Fruit fly (Drosophila melanogaster) whole organism, embryonic: ENCODE results near the gene CG11085.

Experiments used
- Ada2b ChIP-seq: fragments of 200-800 bp; sonication (Bioruptor generic); IDR thresholded peaks from 2 replicates; pipeline ENCODE4 v1.3.6; 2022; ENCODE audit warnings: missing biosample characterization, missing genetic modification characterization
- CG10321 ChIP-seq: fragments of 200-800 bp; sonication (Bioruptor generic); IDR thresholded peaks from 2 replicates; pipeline ENCODE4 v1.3.6; 2022; ENCODE audit warnings: missing biosample characterization, missing genetic modification characterization
- CG10462 ChIP-seq: fragments of 200-800 bp; sonication (Bioruptor generic); optimal IDR thresholded peaks from 2 replicates; lab custom pipeline; 2016; ENCODE audit warnings: missing biosample characterization, missing genetic modification characterization
- CG10543 ChIP-seq: fragments of 200-800 bp; sonication (Bioruptor generic); optimal IDR thresholded peaks from 3 replicates; lab custom pipeline; 2017; ENCODE audit warnings: missing biosample characterization, mild to moderate bottlenecking, missing genetic modification characterization, moderate library complexity
- CG15011 ChIP-seq: fragments of 200-800 bp; sonication (Bioruptor generic); optimal IDR thresholded peaks from 3 replicates; lab custom pipeline; 2018; ENCODE audit warnings: missing biosample characterization, mild to moderate bottlenecking, missing genetic modification characterization
- CG15479 ChIP-seq: fragments of 200-800 bp; sonication (Bioruptor generic); optimal IDR thresholded peaks from 3 replicates; lab custom pipeline; 2019; ENCODE audit warnings: missing biosample characterization, mild to moderate bottlenecking, missing genetic modification characterization, moderate library complexity
- CG16813 ChIP-seq: fragments of 200-800 bp; sonication (Bioruptor generic); IDR thresholded peaks from 3 replicates; pipeline ENCODE4 v1.3.6; 2022; ENCODE audit warnings: missing biosample characterization, missing genetic modification characterization; ENCODE audit not compliant: partially characterized antibody
- CG17328 ChIP-seq: fragments of 200-800 bp; sonication (Bioruptor generic); IDR thresholded peaks from 2 replicates; pipeline ENCODE4 v1.3.6; 2022; ENCODE audit warnings: missing biosample characterization, missing genetic modification characterization
- CG17359 ChIP-seq: fragments of 200-800 bp; sonication (Bioruptor generic); optimal IDR thresholded peaks from 3 replicates; lab custom pipeline; 2018; ENCODE audit warnings: missing biosample characterization, mild to moderate bottlenecking, missing genetic modification characterization, moderate library complexity
- CG17385 ChIP-seq: fragments of 200-800 bp; sonication (Bioruptor generic); optimal IDR thresholded peaks from 3 replicates; lab custom pipeline; 2018; ENCODE audit warnings: missing biosample characterization, mild to moderate bottlenecking, missing genetic modification characterization
- CG2199 ChIP-seq: fragments of 200-800 bp; sonication (Bioruptor generic); IDR thresholded peaks from 3 replicates; pipeline ENCODE4 v1.3.6; 2022; ENCODE audit warnings: missing biosample characterization, missing genetic modification characterization
- CG30403 ChIP-seq: fragments of 200-800 bp; sonication (Bioruptor generic); optimal IDR thresholded peaks from 3 replicates; lab custom pipeline; 2016; ENCODE audit warnings: missing biosample characterization, missing genetic modification characterization
- CG33557 ChIP-seq: fragments of 200-800 bp; sonication (Bioruptor generic); optimal IDR thresholded peaks from 2 replicates; lab custom pipeline; 2019; ENCODE audit warnings: missing biosample characterization, mild to moderate bottlenecking, missing genetic modification characterization, moderate library complexity
- CG34376 ChIP-seq: fragments of 200-800 bp; sonication (Bioruptor generic); optimal IDR thresholded peaks from 2 replicates; lab custom pipeline; 2018; ENCODE audit warnings: missing biosample characterization, mild to moderate bottlenecking, missing genetic modification characterization
- CG4360 ChIP-seq: fragments of 200-800 bp; sonication (Bioruptor generic); IDR thresholded peaks from 2 replicates; pipeline ENCODE4 v1.3.6; 2022; ENCODE audit warnings: missing biosample characterization, missing genetic modification characterization
- CG6689 ChIP-seq: fragments of 200-800 bp; sonication (Bioruptor generic); IDR thresholded peaks from 2 replicates; pipeline ENCODE4 v1.3.6; 2022; ENCODE audit warnings: missing biosample characterization, missing genetic modification characterization
- CG7839 ChIP-seq: fragments of 200-800 bp; sonication (Bioruptor generic); optimal IDR thresholded peaks from 3 replicates; lab custom pipeline; 2018; ENCODE audit warnings: missing biosample characterization, mild to moderate bottlenecking, missing genetic modification characterization, moderate library complexity
- CG7987 ChIP-seq: fragments of 200-800 bp; sonication (Bioruptor generic); optimal IDR thresholded peaks from 2 replicates; lab custom pipeline; 2018; ENCODE audit warnings: missing biosample characterization, mild to moderate bottlenecking, missing genetic modification characterization, moderate library complexity
- CG8388 ChIP-seq: fragments of 200-800 bp; sonication (Bioruptor generic); optimal IDR thresholded peaks from 2 replicates; lab custom pipeline; 2019; ENCODE audit warnings: missing biosample characterization, mild to moderate bottlenecking, missing genetic modification characterization, moderate library complexity
- Deaf1 ChIP-seq: fragments of 200-800 bp; optimal IDR thresholded peaks from 3 replicates; lab custom pipeline; 2019; ENCODE audit warnings: missing biosample characterization, mild to moderate bottlenecking, missing genetic modification characterization, moderate library complexity
- E2f2 ChIP-seq: fragments of 200-800 bp; sonication (Bioruptor generic); IDR thresholded peaks from 2 replicates; pipeline ENCODE4 v1.3.6; 2022; ENCODE audit warnings: missing biosample characterization, missing genetic modification characterization
- Lim3 ChIP-seq: fragments of 200-800 bp; sonication (Bioruptor generic); IDR thresholded peaks from 2 replicates; pipeline ENCODE4 v1.3.6; 2022; ENCODE audit warnings: missing biosample characterization, missing genetic modification characterization
- Med ChIP-seq: fragments of 200-800 bp; sonication (Bioruptor generic); peaks from one replicate; lab custom pipeline; 2016; ENCODE audit warnings: missing biosample characterization, missing genetic modification characterization, mild to moderate bottlenecking, inconsistent platforms, moderate library complexity
- Nf-YC ChIP-seq: fragments of 200-800 bp; optimal IDR thresholded peaks from 3 replicates; lab custom pipeline; 2019; ENCODE audit warnings: missing biosample characterization, mild to moderate bottlenecking, missing genetic modification characterization, moderate library complexity
- Oaz ChIP-seq: fragments of 200-800 bp; sonication (Bioruptor generic); IDR thresholded peaks from 2 replicates; pipeline ENCODE4 v1.3.6; 2022; ENCODE audit warnings: missing biosample characterization, missing genetic modification characterization
- Oli ChIP-seq: fragments of 200-800 bp; sonication (Bioruptor generic); optimal IDR thresholded peaks from 2 replicates; lab custom pipeline; 2018; ENCODE audit warnings: missing biosample characterization, mild to moderate bottlenecking, missing genetic modification characterization, moderate library complexity
- Opbp ChIP-seq: fragments of 200-800 bp; sonication (Bioruptor generic); IDR thresholded peaks from 3 replicates; pipeline ENCODE4 v1.3.6; 2022; ENCODE audit warnings: missing biosample characterization, missing genetic modification characterization; ENCODE audit not compliant: partially characterized antibody
- Trl ChIP-seq, 3 experiments: fragments of >200 bp in 2 of 3; fragments of 200-800 bp in 1 of 3; sonication (Bioruptor generic) in 1 of 3; optimal IDR thresholded peaks; 2 replicates in 1 of 3; 3 replicates in 2 of 3; lab custom pipeline; 2016 to 2017; ENCODE audit warnings: missing biosample characterization in 1 of 3, missing genetic modification characterization in 1 of 3
- Xrp1 ChIP-seq: fragments of 200-800 bp; sonication (Bioruptor generic); IDR thresholded peaks from 2 replicates; pipeline ENCODE4 v1.3.6; 2022; ENCODE audit warnings: missing biosample characterization, missing genetic modification characterization
- al ChIP-seq: fragments of 200-800 bp; sonication (Bioruptor generic); IDR thresholded peaks from 2 replicates; pipeline ENCODE4 v1.3.6; 2022; ENCODE audit warnings: missing biosample characterization, missing genetic modification characterization
- ara ChIP-seq: fragments of 200-800 bp; sonication (Bioruptor generic); IDR thresholded peaks from 2 replicates; pipeline ENCODE4 v1.3.6; 2022; ENCODE audit warnings: missing biosample characterization, missing genetic modification characterization
- ase ChIP-seq: fragments of 200-800 bp; sonication (Bioruptor generic); IDR thresholded peaks from 3 replicates; pipeline ENCODE4 v1.3.6; 2022; ENCODE audit warnings: missing biosample characterization, missing genetic modification characterization
- bsh ChIP-seq, 2 experiments: fragments of 200-800 bp; sonication (Bioruptor generic); optimal IDR thresholded peaks; 2 replicates each; lab custom pipeline; 2017 to 2018; ENCODE audit warnings: mild to moderate bottlenecking in 2 of 2, missing biosample characterization in 2 of 2, missing genetic modification characterization in 2 of 2, moderate library complexity in 1 of 2
- chinmo ChIP-seq: fragments of 200-800 bp; sonication (Bioruptor generic); IDR thresholded peaks from 4 replicates; pipeline ENCODE4 v1.3.6; 2022; ENCODE audit warnings: missing biosample characterization, missing genetic modification characterization; ENCODE audit not compliant: partially characterized antibody
- crol ChIP-seq: fragments of 200-800 bp; sonication (Bioruptor generic); IDR thresholded peaks from 2 replicates; pipeline ENCODE4 v1.3.6; 2022; ENCODE audit warnings: missing biosample characterization, missing genetic modification characterization
- dmrt99B ChIP-seq: fragments of 200-800 bp; sonication (Bioruptor generic); optimal IDR thresholded peaks from 2 replicates; lab custom pipeline; 2018; ENCODE audit warnings: missing biosample characterization, mild to moderate bottlenecking, missing genetic modification characterization, moderate library complexity
- fru ChIP-seq: fragments of >200 bp; optimal IDR thresholded peaks from 2 replicates; lab custom pipeline; 2017
- gsb ChIP-seq: fragments of 200-800 bp; sonication (Bioruptor generic); IDR thresholded peaks from 2 replicates; pipeline ENCODE4 v1.3.6; 2022; ENCODE audit warnings: missing biosample characterization, missing genetic modification characterization
- insv ChIP-seq, 2 experiments: fragments of 200-800 bp; sonication (Bioruptor generic); optimal IDR thresholded peaks; 3 replicates each; lab custom pipeline; 2016 to 2018; ENCODE audit warnings: missing biosample characterization in 2 of 2, missing genetic modification characterization in 2 of 2
- jigr1 ChIP-seq: fragments of 200-800 bp; sonication (Bioruptor generic); IDR thresholded peaks from 3 replicates; pipeline ENCODE4 v1.3.6; 2022; ENCODE audit warnings: missing biosample characterization, missing genetic modification characterization
- kah ChIP-seq: fragments of 200-800 bp; sonication (Bioruptor generic); optimal IDR thresholded peaks from 2 replicates; lab custom pipeline; 2018; ENCODE audit warnings: missing biosample characterization, mild to moderate bottlenecking, missing genetic modification characterization
- nom ChIP-seq: fragments of 200-800 bp; sonication (Bioruptor generic); optimal IDR thresholded peaks from 2 replicates; lab custom pipeline; 2017; ENCODE audit warnings: missing biosample characterization, missing genetic modification characterization, mild to moderate bottlenecking, moderate library complexity, missing genetic modification reagents
- pfk ChIP-seq: fragments of 200-800 bp; sonication (Bioruptor generic); optimal IDR thresholded peaks from 2 replicates; lab custom pipeline; 2018; ENCODE audit warnings: missing biosample characterization, mild to moderate bottlenecking, missing genetic modification characterization, moderate library complexity
- phol ChIP-seq: fragments of 200-800 bp; sonication (Bioruptor generic); optimal IDR thresholded peaks from 3 replicates; lab custom pipeline; 2018; ENCODE audit warnings: missing biosample characterization, mild to moderate bottlenecking, missing genetic modification characterization, moderate library complexity
- sens ChIP-seq: fragments of 200-800 bp; sonication (Bioruptor generic); peaks from one replicate; lab custom pipeline; 2016; ENCODE audit warnings: missing biosample characterization, missing genetic modification characterization
- seq ChIP-seq: fragments of 200-800 bp; sonication (Bioruptor generic); IDR thresholded peaks from 2 replicates; pipeline ENCODE4 v1.3.6; 2022; ENCODE audit warnings: missing biosample characterization, missing genetic modification characterization
- sob ChIP-seq: fragments of 200-800 bp; sonication (Bioruptor generic); IDR thresholded peaks from 2 replicates; pipeline ENCODE4 v1.3.6; 2022; ENCODE audit warnings: missing biosample characterization, missing genetic modification characterization
- unc-4 ChIP-seq: fragments of 200-800 bp; sonication (Bioruptor generic); IDR thresholded peaks from 2 replicates; pipeline ENCODE4 v1.3.6; 2022; ENCODE audit warnings: missing biosample characterization, missing genetic modification characterization; ENCODE audit not compliant: partially characterized antibody
- zf30C ChIP-seq: fragments of 200-800 bp; sonication (Bioruptor generic); optimal IDR thresholded peaks from 3 replicates; lab custom pipeline; 2018; ENCODE audit warnings: missing biosample characterization, mild to moderate bottlenecking, missing genetic modification characterization

Gene CG11085

DNA sequence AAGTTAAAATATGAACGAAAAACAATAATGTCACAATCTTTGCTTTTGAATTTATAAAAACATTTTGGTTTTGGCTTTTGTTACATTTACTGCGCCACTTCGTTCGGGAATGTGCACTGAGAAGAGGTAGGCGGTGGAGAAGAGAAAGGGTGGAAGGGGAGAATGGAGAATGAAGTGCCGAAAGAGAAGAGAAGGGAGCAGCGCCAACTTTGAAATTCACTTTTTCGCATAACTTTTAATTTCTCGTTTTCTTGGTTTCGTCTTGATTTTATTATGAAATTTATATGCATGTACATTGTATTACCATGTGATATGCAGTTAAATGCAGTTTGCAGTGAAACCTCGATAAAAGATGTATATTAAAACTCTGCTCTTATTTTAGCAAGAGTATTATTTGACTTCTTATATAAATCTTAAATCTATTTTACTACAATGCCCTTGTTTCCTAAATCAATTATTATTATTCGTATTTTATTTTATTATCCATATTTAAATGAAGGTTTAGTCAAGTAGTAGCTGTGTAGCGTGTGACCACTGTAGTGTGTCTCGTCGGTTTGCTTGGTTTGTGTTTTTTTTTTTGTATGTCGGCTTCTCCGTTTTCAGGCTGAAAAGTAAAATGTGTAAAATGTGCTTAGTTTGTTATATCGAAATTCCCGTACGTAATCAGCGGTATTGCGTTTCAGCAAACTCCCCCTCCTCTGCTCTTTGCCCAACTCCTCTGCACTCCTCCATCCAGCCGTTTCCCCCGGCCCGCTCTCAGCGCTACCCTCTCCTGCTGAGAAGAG lies 46.8 kb downstream of the CG11085 start (continued):
- TF ChIP-seq CG16813 (no peak), CG17328 (0 out of 2 replicates have a peak, but pooled peaks have one; percentile 11), Oaz (GFP tag; lab: Robert Waterston, UW) (no peak), Trl (optimal IDR thresholded peaks at IDR 0.05; lab: Kevin White, UChicago) (peak in 1 of 2 experiments; percentile 33), Trl (GFP tag; optimal IDR thresholded peaks at IDR 0.05; lab: Kevin White, UChicago) (no peak), CG34376 (no peak), CG7987 (GFP tag; lab: Kevin White, UChicago) (no peak), CG8388 (GFP tag; lab: Kevin White, UChicago) (no peak), CG17359 (peak; percentile 10), ase (no peak), CG7839 (tag; lab: Kevin White, UChicago) (peak; percentile 36), gsb (GFP tag; lab: Robert Waterston, UW) (no peak), al (GFP tag; lab: Robert Waterston, UW) (no peak), CG10321 (GFP tag; lab: Robert Waterston, UW) (no peak), CG6689 (GFP tag; lab: Robert Waterston, UW) (0 out of 2 replicates have a peak, but pooled peaks have one; percentile 38), sob (GFP tag; lab: Robert Waterston, UW) (no peak), CG33557 (GFP tag; lab: Kevin White, UChicago) (peak; percentile 15), jigr1 (GFP tag; lab: Robert Waterston, UW) (no peak), seq (GFP tag; lab: Robert Waterston, UW) (no peak), Xrp1 (peak; percentile 37; the same call in 1 of the 2 replicates), bsh (GFP tag; optimal IDR thresholded peaks at IDR 0.05; lab: Kevin White, UChicago) (peak in 1 of 2 experiments; percentile 46), dmrt99B (tag; lab: Kevin White, UChicago) (peak; percentile 30), ara (GFP tag; lab: Robert Waterston, UW) (no peak), Nf-YC (tag; lab: Kevin White, UChicago) (no peak), kah (GFP tag; lab: Kevin White, UChicago) (no peak), sens (GFP tag; lab: Kevin White, UChicago) (peak; percentile 44), CG30403 (GFP tag; lab: Kevin White, UChicago) (no peak)
- TF ChIP-seq, all 482 proteins: peak for 48

DNA sequence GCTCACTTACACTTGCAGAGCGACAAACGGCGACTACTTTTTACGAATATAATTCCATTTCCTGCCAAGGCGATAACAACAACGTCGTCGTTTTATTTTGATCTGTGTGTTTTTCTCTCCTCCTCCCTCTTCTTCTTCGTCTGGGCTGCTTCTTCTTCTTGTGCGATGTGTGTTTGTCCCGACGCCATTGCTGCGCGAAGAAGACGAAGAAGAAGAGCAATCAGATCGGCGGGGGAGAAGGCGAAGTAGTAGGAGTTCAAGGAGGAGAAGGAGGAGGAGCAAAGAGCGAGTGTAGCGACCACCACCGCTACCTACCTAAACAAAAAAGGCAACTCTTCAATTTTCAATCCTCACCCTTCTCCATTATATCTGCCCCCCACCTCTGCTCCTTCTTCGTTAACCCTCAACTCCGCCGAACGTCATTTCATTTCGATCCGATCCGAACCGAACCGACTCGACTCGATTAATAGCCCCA lies 47.4 kb downstream of the CG11085 start:
- no peak for TF ChIP-seq Ada2b (GFP tag; lab: Robert Waterston, UW)
- peak; percentile 60 for TF ChIP-seq Deaf1 (tag; lab: Kevin White, UChicago)
- TF ChIP-seq CG2199 (GFP tag; lab: Robert Waterston, UW) = peak; percentile 39; the same call in 1 of the 3 replicates
- no peak for TF ChIP-seq E2f2
- no peak for TF ChIP-seq Oli
- no peak for TF ChIP-seq unc-4
- TF ChIP-seq crol (GFP tag; lab: Robert Waterston, UW) = peak; percentile 79
- peak; percentile 11 for TF ChIP-seq pfk
- TF ChIP-seq CG10462 = no peak
- 0 out of 4 replicates have a peak, but pooled peaks have one; percentile 41 for TF ChIP-seq chinmo (GFP tag; lab: Robert Waterston, UW)
- TF ChIP-seq CG4360 (GFP tag; lab: Robert Waterston, UW) = peak; percentile 87
- peak; percentile 93 for TF ChIP-seq CG15479
- TF ChIP-seq Med = peak; percentile 74
- peak; percentile 31 for TF ChIP-seq zf30C (GFP tag; lab: Kevin White, UChicago)
- peak in 1 of 2 experiments; percentile 9 for TF ChIP-seq insv (GFP tag; optimal IDR thresholded peaks at IDR 0.05; lab: Kevin White, UChicago)
- TF ChIP-seq phol (tag; lab: Kevin White, UChicago) = peak; percentile 35
- TF ChIP-seq CG17385 (GFP tag; lab: Kevin White, UChicago) = peak; percentile 96
- TF ChIP-seq Opbp (GFP tag; lab: Robert Waterston, UW) = 0 out of 3 replicates have a peak, but pooled peaks have one; percentile 17
- peak; percentile 78 for TF ChIP-seq nom (GFP tag; lab: Kevin White, UChicago)
- TF ChIP-seq fru (lab: Kevin White, UChicago) = no peak
- peak; percentile 2 for TF ChIP-seq CG10543 (GFP tag; lab: Kevin White, UChicago)
- TF ChIP-seq CG15011 (GFP tag; lab: Kevin White, UChicago) = no peak
- no peak for TF ChIP-seq Lim3 (GFP tag; lab: Robert Waterston, UW)
